Worm (Caenorhabditis elegans) whole organism, young adult: ENCODE measurements around the gene C53A5.11.

Experiments
- ceh-91 ChIP-seq: fragments of 200-800 bp; sonication (Bioruptor generic); IDR thresholded peaks from 2 replicates; pipeline ENCODE4 v1.3.6; 2022; ENCODE audit warnings: missing genetic modification reagents, missing genetic modification characterization, missing compliant biosample characterization
- die-1 ChIP-seq: sonication (generic microtip); optimal IDR thresholded peaks from 2 replicates; lab custom pipeline; 2016; ENCODE audit warnings: missing genotype, mild to moderate bottlenecking, missing genetic modification characterization, missing compliant biosample characterization
- hsf-1 ChIP-seq: fragments of 200-800 bp; sonication (Bioruptor generic); IDR thresholded peaks from 2 replicates; pipeline ENCODE4 v1.3.6; 2022; ENCODE audit warnings: missing genetic modification reagents, missing genetic modification characterization, missing compliant biosample characterization
- lag-1 ChIP-seq: fragments of 200-800 bp; sonication (Bioruptor generic); IDR thresholded peaks from 2 replicates; pipeline ENCODE4 v1.3.6; 2022; ENCODE audit warnings: missing genetic modification reagents, missing genetic modification characterization, missing compliant biosample characterization

DNA sequence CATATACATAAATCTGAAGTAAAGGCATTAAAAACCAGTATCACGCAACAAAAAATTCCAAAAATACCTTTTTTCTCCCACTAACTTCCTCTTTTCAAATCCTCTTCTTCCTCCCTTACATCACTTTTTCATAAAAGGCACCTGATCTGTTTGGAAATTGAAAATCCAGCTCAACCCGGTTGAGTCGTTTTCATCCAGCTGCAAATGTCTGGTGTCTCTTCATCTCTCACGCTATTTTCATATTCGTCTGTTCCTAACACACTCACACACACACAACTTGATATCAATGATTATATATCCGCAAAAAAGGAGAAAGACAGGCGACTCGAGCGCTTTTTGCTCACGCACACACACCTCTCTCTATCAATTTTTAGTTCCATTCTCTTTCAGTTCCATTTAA lies 30.3 kb upstream of the C53A5.11 start:
- TF ChIP-seq hsf-1 (GFP tag; lab: Robert Waterston, UW) (no peak), die-1 (no peak), ceh-91 (GFP tag; lab: Robert Waterston, UW) (no peak), lag-1 (GFP tag; lab: Robert Waterston, UW) (no peak)
